Fruit fly (Drosophila melanogaster): ENCODE data around the gene Cdk7.
A peak's percentile ranks its signal among the peaks of the same experiment; 100 is the strongest.

Cdk7 gene

DNA sequence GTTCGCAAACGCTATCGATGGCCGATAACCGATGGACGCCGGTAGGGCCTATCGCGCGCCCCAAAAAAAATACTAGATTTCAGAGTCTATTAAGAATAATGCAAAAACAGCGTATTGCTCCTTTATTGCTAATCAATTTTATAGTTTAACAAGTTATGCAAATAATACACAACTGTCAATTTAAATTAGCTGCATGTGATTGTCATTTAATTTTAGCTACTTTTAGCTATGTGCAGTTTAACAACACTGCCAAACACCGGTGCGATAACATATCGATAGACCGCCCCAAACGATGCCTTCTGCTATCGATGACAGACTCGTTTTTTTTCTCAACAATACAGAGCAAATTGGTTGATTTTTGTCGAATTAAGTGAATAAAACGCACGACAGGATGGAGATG lies at the start of gene Cdk7, which contains the start of gene snf:
TSS of gene Cdk7 (minus strand) at position 21 of the 400 bp plus-strand sequence.
TSS of gene snf (plus strand) at position 280 of the 400 bp plus-strand sequence.
- TF ChIP-seq gl (tag; optimal IDR thresholded peaks at IDR 0.05) (no peak), CG8159 (tag; optimal IDR thresholded peaks at IDR 0.05) (peak; percentile 1), fd96Ca (GFP tag; IDR thresholded peaks at IDR 0.05) (0 out of 3 replicates have a peak, but pooled peaks have one; percentile 5), Pif1A (GFP tag; optimal IDR thresholded peaks at IDR 0.05) (no peak), CG12605 (GFP tag; IDR thresholded peaks at IDR 0.05) (no peak), CG8301 (tag; optimal IDR thresholded peaks at IDR 0.05) (no peak), CG32121 (GFP tag; IDR thresholded peaks at IDR 0.05) (peak; percentile 17; the same call in 1 of the 2 replicates), Snoo (tag; optimal IDR thresholded peaks at IDR 0.05) (no peak)

DNA sequence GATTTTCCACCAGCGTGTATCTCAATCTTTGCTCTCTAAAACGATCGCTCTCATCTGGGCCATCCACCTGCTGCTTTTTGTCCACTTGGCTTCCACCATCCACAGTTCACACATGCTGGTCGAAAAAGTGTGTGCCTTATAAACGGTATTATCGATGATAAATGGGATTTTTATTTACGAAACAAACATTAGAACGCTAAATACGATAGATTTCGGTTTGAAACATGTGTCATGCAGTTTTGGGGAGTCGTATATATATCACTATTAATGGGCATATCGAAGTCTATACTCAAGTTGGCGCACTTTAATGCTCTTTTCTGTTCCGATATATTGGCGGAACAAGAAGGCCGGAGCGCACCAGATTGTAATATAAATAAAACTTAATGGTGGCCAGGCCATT lies 48.3 kb upstream of the Cdk7 start:
- TF ChIP-seq CG34367 (tag; optimal IDR thresholded peaks at IDR 0.05) (no peak), CG8159 (tag; optimal IDR thresholded peaks at IDR 0.05) (no peak), CG32121 (GFP tag; IDR thresholded peaks at IDR 0.05) (no peak), CG14655 (GFP tag; optimal IDR thresholded peaks at IDR 0.05) (no peak), D1 (tag; optimal IDR thresholded peaks at IDR 0.05) (no peak), Pif1A (GFP tag; optimal IDR thresholded peaks at IDR 0.05) (no peak), Snoo (tag; optimal IDR thresholded peaks at IDR 0.05) (no peak), Ets98B (GFP tag; IDR thresholded peaks at IDR 0.05) (no peak), CG9948 (tag; optimal IDR thresholded peaks at IDR 0.05) (no peak), CG17806 (tag; optimal IDR thresholded peaks at IDR 0.05) (no peak), CG13204 (GFP tag; optimal IDR thresholded peaks at IDR 0.05) (no peak), EcR (GFP tag; optimal IDR thresholded peaks at IDR 0.05) (no peak), rn (GFP tag; IDR thresholded peaks at IDR 0.05) (no peak), CG10348 (GFP tag; IDR thresholded peaks at IDR 0.05) (no peak)

DNA sequence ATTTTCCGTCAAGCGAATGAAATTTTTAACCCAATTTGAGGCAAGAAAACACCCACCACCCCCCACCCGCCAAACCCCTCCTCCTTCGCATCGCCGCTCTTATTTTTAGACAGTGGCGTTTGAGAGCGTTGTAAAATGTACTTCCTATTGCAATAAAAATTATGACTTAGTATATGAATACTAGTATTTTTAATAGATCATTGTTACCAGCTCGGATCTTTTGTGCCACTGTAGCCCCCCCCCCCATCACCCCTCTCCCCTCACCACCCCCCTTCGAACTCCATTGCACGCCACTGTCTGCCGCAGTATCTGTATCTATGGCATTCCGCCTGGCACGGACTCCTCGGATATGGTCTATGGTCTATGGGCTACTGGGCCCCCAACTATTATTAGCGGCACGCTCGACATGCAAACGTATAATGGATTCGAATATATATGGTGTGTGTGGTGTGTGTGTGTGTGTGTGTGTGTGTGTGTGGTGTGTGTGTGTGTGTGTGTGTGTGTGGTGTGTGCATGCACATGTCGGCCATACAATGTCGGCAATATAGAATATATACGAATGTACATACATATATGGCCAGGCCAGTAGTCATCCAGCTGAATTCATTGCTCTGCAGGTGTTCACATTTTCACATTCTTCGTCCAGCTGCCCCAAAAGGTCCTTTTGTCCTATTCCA lies 41.3 kb upstream of the Cdk7 start:
- TF ChIP-seq CG32121 (GFP tag; IDR thresholded peaks at IDR 0.05), result peak; percentile 28; the same call in 1 of the 2 replicates
- peak; percentile 31; the same call in 1 of the 3 replicates for TF ChIP-seq CG4496 (GFP tag; IDR thresholded peaks at IDR 0.05)
- no peak for TF ChIP-seq D1 (tag; optimal IDR thresholded peaks at IDR 0.05)
- TF ChIP-seq Ets98B (GFP tag; IDR thresholded peaks at IDR 0.05), result peak; percentile 29; the same call in 1 of the 2 replicates
- peak; percentile 31; the same call in 1 of the 3 replicates for TF ChIP-seq fd96Ca (GFP tag; IDR thresholded peaks at IDR 0.05)

DNA sequence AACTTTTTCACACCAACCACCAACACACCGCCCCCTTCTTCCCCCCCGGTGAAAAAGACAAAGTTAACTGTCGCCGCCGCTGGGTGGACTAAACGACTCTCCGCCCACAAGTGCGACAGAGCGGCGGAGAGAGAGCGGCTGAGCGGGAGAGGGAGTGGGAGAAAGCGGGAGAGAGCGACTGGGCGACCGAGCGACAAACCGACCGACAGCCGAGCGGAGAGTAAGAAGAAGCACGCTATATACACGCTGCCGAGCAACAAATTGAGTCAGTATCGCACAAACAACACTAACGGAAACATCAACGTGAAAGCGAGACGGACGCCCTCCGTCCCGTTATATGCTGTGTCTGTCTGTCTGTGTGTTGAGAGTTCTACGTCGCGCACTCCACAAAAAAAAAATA lies 31.2 kb upstream of the Cdk7 start, which contains the start of gene SK:
TSS of gene SK (plus strand) at position 267 of the 400 bp plus-strand sequence.
- TF ChIP-seq Ets98B (GFP tag; IDR thresholded peaks at IDR 0.05) (peak; percentile 65; the same call in 1 of the 2 replicates), CG14655 (GFP tag; optimal IDR thresholded peaks at IDR 0.05) (no peak), CG32121 (GFP tag; IDR thresholded peaks at IDR 0.05) (peak; percentile 63; the same call in 1 of the 2 replicates), CG9948 (tag; optimal IDR thresholded peaks at IDR 0.05) (no peak), fd96Ca (GFP tag; IDR thresholded peaks at IDR 0.05) (peak; percentile 52; the same call in 1 of the 3 replicates)

DNA sequence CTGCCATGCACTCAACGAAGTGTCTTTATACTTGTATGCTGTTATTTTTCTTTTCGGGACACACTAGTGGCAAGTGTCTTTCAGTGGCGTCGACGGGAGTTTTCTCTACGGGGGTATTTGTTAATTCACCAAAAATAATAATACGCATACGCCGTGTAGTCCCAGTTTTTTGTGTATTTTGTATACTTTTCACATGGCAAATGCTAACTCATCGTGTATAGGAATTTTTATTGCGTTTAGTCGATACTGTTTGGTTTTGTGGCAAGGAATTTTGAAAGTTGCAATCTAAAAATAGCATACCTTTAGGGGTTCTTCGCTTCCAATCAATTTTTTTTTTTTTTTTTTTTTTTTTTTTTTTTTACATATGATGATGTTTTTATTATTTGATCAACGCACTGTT lies 29.7 kb upstream of the Cdk7 start:
- peak; percentile 30 for TF ChIP-seq CG14655 (GFP tag; optimal IDR thresholded peaks at IDR 0.05)
- no peak for TF ChIP-seq Pif1A (GFP tag; optimal IDR thresholded peaks at IDR 0.05)

DNA sequence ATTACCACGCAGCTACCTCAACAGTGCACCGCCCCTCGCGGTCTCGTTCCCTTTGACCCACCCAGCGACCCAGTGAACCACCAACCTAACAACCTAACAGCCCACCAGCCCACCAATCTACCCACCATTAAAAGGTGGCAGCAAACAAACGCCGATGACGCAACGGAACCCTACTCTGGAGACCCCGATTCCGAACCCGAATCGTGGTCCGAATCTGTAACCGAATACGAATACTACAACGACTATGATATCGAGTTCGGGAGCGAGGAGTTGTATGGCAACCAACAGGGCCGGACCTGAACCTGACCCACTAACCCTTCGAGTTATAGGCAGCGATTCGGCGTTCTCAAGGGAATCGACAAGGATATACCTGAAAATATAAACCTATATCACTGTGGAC lies 28.5 kb upstream of the Cdk7 start:
- TF ChIP-seq CG17806 (tag; optimal IDR thresholded peaks at IDR 0.05) (no peak), CG14655 (GFP tag; optimal IDR thresholded peaks at IDR 0.05) (no peak), Ets98B (GFP tag; IDR thresholded peaks at IDR 0.05) (no peak), Snoo (tag; optimal IDR thresholded peaks at IDR 0.05) (no peak), CG15710 (tag; optimal IDR thresholded peaks at IDR 0.05) (no peak), CG9948 (tag; optimal IDR thresholded peaks at IDR 0.05) (no peak), CG4496 (GFP tag; IDR thresholded peaks at IDR 0.05) (no peak), gl (tag; optimal IDR thresholded peaks at IDR 0.05) (no peak), Pif1B (GFP tag; optimal IDR thresholded peaks at IDR 0.05) (no peak), D1 (tag; optimal IDR thresholded peaks at IDR 0.05) (no peak), CG13204 (GFP tag; optimal IDR thresholded peaks at IDR 0.05) (no peak)

DNA sequence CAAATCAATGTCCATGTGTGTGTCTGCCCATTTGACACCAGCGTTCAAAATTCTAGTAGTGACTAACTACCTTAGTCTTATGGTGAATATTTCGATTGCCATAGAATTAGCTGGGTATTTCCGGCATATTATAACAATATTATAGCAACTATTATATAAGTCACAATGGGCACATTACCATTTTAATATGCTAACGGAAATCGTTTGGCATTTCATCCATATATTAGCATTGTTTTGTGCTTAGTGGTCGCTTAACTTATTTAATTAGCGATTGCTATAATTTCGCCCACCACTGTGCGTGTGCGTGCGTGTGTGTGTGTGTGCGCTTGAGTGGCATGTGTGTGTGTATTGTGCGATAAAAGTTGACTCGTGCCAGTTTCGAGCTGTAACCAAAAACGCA lies 27.9 kb upstream of the Cdk7 start:
- TF ChIP-seq CG14655 (GFP tag; optimal IDR thresholded peaks at IDR 0.05), result peak; percentile 18
- TF ChIP-seq CG12605 (GFP tag; IDR thresholded peaks at IDR 0.05), result no peak; the same call in 1 of the 2 replicates
- TF ChIP-seq CG32121 (GFP tag; IDR thresholded peaks at IDR 0.05), result peak; percentile 64
- TF ChIP-seq fd96Ca (GFP tag; IDR thresholded peaks at IDR 0.05), result no peak
- TF ChIP-seq D1 (tag; optimal IDR thresholded peaks at IDR 0.05), result no peak
- no peak for TF ChIP-seq CG34367 (tag; optimal IDR thresholded peaks at IDR 0.05)
- TF ChIP-seq CG9948 (tag; optimal IDR thresholded peaks at IDR 0.05), result peak; percentile 15
- no peak for TF ChIP-seq EcR (GFP tag; optimal IDR thresholded peaks at IDR 0.05)
- no peak for TF ChIP-seq CG17806 (tag; optimal IDR thresholded peaks at IDR 0.05)
- peak; percentile 24 for TF ChIP-seq CG8301 (tag; optimal IDR thresholded peaks at IDR 0.05)
- TF ChIP-seq CG4496 (GFP tag; IDR thresholded peaks at IDR 0.05), result peak; percentile 23; the same call in 1 of the 3 replicates
- TF ChIP-seq Ets98B (GFP tag; IDR thresholded peaks at IDR 0.05), result 0 out of 2 replicates have a peak, but pooled peaks have one; percentile 22
- TF ChIP-seq CG15710 (tag; optimal IDR thresholded peaks at IDR 0.05), result peak; percentile 34
- TF ChIP-seq CG8159 (tag; optimal IDR thresholded peaks at IDR 0.05), result peak; percentile 53
- TF ChIP-seq Snoo (tag; optimal IDR thresholded peaks at IDR 0.05), result no peak
- no peak for TF ChIP-seq Pif1B (GFP tag; optimal IDR thresholded peaks at IDR 0.05)
- no peak for TF ChIP-seq rn (GFP tag; IDR thresholded peaks at IDR 0.05)
- TF ChIP-seq gl (tag; optimal IDR thresholded peaks at IDR 0.05), result no peak
- no peak for TF ChIP-seq CG10348 (GFP tag; IDR thresholded peaks at IDR 0.05)
- no peak for TF ChIP-seq Pif1A (GFP tag; optimal IDR thresholded peaks at IDR 0.05)
- no peak for TF ChIP-seq CG13204 (GFP tag; optimal IDR thresholded peaks at IDR 0.05)
